Worm (Caenorhabditis elegans) whole organism, late embryonic: Measurements from ENCODE around the gene T24A6.1.

Source experiments
- F13H6.1 ChIP-seq: sonication (generic microtip); optimal IDR thresholded peaks from 2 replicates; lab custom pipeline; 2016; ENCODE audit warnings: missing genetic modification characterization, missing compliant biosample characterization
- Y22D7AL.16 ChIP-seq: sonication (generic microtip); optimal IDR thresholded peaks from 2 replicates; lab custom pipeline; 2016; ENCODE audit warnings: missing genetic modification characterization, missing compliant biosample characterization
- ama-1 ChIP-seq: fragments of 150-350 bp; optimal IDR thresholded peaks from 2 replicates; lab custom pipeline; 2014
- ceh-48 ChIP-seq: sonication (generic microtip); optimal IDR thresholded peaks from 2 replicates; lab custom pipeline; 2016; ENCODE audit warnings: missing genetic modification characterization, inconsistent platforms, missing compliant biosample characterization
- eyg-1 ChIP-seq: sonication (generic microtip); optimal IDR thresholded peaks from 2 replicates; lab custom pipeline; 2016; ENCODE audit warnings: missing genotype, missing genetic modification characterization, missing compliant biosample characterization
- hlh-30 ChIP-seq: sonication (generic microtip); optimal IDR thresholded peaks from 2 replicates; lab custom pipeline; 2017; ENCODE audit warnings: antibody characterized with exemption, missing genetic modification characterization, missing compliant biosample characterization; ENCODE audit not compliant: insufficient read depth
- pha-4 ChIP-seq: fragments of 150-350 bp; optimal IDR thresholded peaks from 2 replicates; lab custom pipeline; 2018; ENCODE audit warnings: missing biosample characterization, missing genetic modification reagents, missing genetic modification characterization
- sox-2 ChIP-seq: fragments of 200-800 bp; sonication (Bioruptor generic); IDR thresholded peaks from 2 replicates; pipeline ENCODE4 v1.3.6; 2022; ENCODE audit warnings: missing genetic modification reagents, missing genetic modification characterization, missing compliant biosample characterization
- tbx-7 ChIP-seq: sonication (generic microtip); optimal IDR thresholded peaks from 2 replicates; lab custom pipeline; 2016; ENCODE audit warnings: missing genotype, missing genetic modification characterization, missing compliant biosample characterization

DNA sequence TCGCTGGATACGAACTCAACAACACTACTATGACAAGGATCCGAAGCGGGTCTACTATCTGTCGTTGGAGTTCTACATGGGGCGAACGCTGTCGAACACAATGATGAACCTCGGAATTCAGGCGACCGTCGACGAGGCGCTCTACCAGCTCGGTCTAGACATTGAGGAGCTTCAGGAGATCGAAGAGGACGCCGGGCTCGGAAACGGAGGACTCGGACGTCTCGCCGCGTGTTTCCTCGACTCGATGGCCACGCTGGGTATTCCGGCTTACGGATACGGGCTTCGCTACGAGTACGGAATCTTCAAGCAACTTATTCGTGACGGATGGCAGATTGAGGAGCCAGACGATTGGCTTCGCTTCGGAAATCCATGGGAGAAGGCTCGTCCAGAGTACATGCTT, 22.8 kb downstream of the T24A6.1 start:
- no peak for TF ChIP-seq tbx-7 (tag; lab: Kevin White, UChicago)
- TF ChIP-seq eyg-1 (tag; lab: Kevin White, UChicago), result no peak
- TF ChIP-seq hlh-30 (tag; lab: Kevin White, UChicago), result no peak
- TF ChIP-seq ceh-48, result no peak
- no peak for TF ChIP-seq ama-1
- no peak for TF ChIP-seq Y22D7AL.16 (tag; lab: Kevin White, UChicago)
- no peak for TF ChIP-seq F13H6.1 (tag; lab: Kevin White, UChicago)
- TF ChIP-seq pha-4 (tag; lab: Kevin White, UChicago), result no peak
- TF ChIP-seq sox-2 (GFP tag; lab: Robert Waterston, UW), result no peak
